Fruit fly (Drosophila melanogaster) Kc167 (cell line): ENCODE data around the gene Glyat.

Experiments
- Myc ChIP-seq: fragments of >200 bp; optimal IDR thresholded peaks from 2 replicates; lab custom pipeline; 2017; ENCODE audit warnings: missing external identifiers
- Sin3A ChIP-seq: fragments of >200 bp; optimal IDR thresholded peaks from 2 replicates; lab custom pipeline; 2018; ENCODE audit warnings: missing external identifiers
- h ChIP-seq: fragments of >200 bp; optimal IDR thresholded peaks from 3 replicates; lab custom pipeline; 2018; ENCODE audit warnings: missing external identifiers
- insv ChIP-seq: fragments of >200 bp; optimal IDR thresholded peaks from 3 replicates; lab custom pipeline; 2018; ENCODE audit warnings: missing external identifiers
- psq ChIP-seq: fragments of >200 bp; optimal IDR thresholded peaks from 2 replicates; lab custom pipeline; 2017; ENCODE audit warnings: missing external identifiers
- ttk ChIP-seq: sonication (Bioruptor generic); optimal IDR thresholded peaks from 2 replicates; lab custom pipeline; 2017; ENCODE audit warnings: missing external identifiers

The Glyat gene

DNA sequence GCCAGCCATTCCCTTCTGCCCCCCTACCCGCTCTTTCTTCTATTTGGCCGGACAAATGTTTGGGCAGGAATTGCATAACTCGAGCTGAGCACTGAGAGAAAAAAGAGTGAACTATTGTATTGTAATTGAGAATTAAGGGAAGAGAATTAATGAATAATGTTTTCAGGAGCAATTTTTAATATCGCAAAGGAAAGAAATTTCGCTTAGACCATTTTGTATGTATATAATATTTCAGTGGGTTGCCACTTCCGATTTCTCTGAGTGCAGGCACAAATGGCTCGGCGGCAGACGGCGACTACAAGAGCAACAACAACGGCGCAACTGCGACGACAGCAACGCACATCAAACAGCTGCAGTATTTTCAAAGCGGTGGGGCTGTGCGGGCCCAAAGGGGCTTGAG, 45.8 kb downstream of the Glyat start:
- no peak for TF ChIP-seq insv (lab: Kevin White, UChicago)

dm6 chr2L:7962881-7963280, 47.6 kb downstream of the Glyat start:
- TF ChIP-seq psq (no peak), Myc (lab: Kevin White, UChicago) (no peak), ttk (no peak), Sin3A (no peak), insv (lab: Kevin White, UChicago) (no peak)

- TF ChIP-seq ttk (no peak), psq (no peak), Myc (lab: Kevin White, UChicago) (no peak), Sin3A (no peak), h (lab: Kevin White, UChicago) (no peak), insv (lab: Kevin White, UChicago) (no peak)
Observed at dm6 chr2L:7962237-7962636, 48.2 kb downstream of the Glyat start.

DNA sequence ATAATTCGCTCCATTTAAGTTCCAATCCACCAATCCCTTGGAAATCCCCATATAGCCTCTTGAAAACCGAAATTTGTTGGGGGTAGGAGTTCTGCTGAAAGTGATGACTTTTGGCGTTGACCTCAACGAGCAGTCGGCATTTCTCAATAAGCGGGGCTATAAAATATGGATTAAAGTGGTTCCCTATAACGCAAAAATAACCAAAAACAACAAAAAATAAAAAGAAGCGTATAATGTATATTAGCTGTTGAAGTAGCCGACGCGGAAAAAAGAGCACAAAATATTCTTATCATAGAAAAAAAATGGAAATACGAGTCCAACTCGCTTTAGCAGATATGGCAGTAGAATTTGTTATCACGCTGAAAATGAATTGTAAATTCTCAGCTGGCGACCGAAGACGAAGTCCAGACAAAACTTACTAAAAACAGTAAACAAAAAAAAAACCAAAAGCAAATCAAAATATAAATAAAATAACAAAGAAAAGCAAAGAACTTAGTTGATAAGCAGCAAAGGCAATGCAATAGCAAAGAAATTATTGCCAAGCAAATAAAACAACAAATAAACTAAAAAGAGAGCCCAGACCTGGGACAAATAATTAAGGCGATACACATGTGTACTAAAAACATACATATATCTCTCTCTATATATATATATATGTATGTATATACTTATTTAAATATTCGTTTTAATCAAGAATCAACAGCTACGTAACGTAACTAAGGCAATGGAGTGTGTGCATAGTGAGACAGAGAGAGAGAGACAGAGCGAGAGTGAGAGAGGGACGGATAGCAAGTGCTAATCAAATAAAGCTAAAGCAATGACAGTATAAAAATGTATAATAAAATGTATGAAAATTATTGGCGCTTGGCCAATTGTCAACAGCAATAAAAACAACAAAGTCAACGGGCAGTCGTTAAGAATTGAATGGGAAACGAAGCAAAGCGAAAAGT, 49.6 kb downstream of the Glyat start:
- TF ChIP-seq psq (no peak), Myc (lab: Kevin White, UChicago) (no peak), Sin3A (no peak), insv (lab: Kevin White, UChicago) (no peak)
